Worm (Caenorhabditis elegans) whole organism, L4 larva: ENCODE results near the gene ced-9.

Source experiments
- D1046.2 ChIP-seq: fragments of 200-800 bp; sonication (Bioruptor generic); IDR thresholded peaks from 2 replicates; pipeline ENCODE4 v1.3.6; 2022; ENCODE audit warnings: missing genetic modification characterization, missing compliant biosample characterization
- F26F4.8 ChIP-seq: fragments of 200-800 bp; sonication (Bioruptor generic); conservative IDR thresholded peaks from 2 replicates; pipeline ENCODE4 v1.3.6; 2022; ENCODE audit warnings: missing genetic modification characterization, missing compliant biosample characterization
- F37D6.2 ChIP-seq: sonication (generic microtip); optimal IDR thresholded peaks from 2 replicates; lab custom pipeline; 2016; ENCODE audit warnings: mild to moderate bottlenecking, missing genetic modification characterization, missing compliant biosample characterization
- F49E8.2 ChIP-seq: sonication (generic microtip); optimal IDR thresholded peaks from 2 replicates; lab custom pipeline; 2016; ENCODE audit warnings: missing compliant biosample characterization, mild to moderate bottlenecking, missing genetic modification characterization, borderline replicate concordance
- Y48G9A.11 ChIP-seq: fragments of 200-800 bp; sonication (Bioruptor generic); IDR thresholded peaks from 2 replicates; pipeline ENCODE4 v1.3.6; 2022; ENCODE audit warnings: missing genetic modification reagents, missing genetic modification characterization, missing compliant biosample characterization
- aha-1 ChIP-seq: fragments of 150-350 bp; peaks from one replicate; lab custom pipeline; 2014; ENCODE audit warnings: missing biosample characterization, missing genetic modification characterization
- ceh-32 ChIP-seq: sonication (generic microtip); optimal IDR thresholded peaks from 2 replicates; lab custom pipeline; 2016; ENCODE audit warnings: mild to moderate bottlenecking, missing genetic modification characterization, missing compliant biosample characterization; ENCODE audit not compliant: poor library complexity
- ceh-82 ChIP-seq: sonication (generic microtip); optimal IDR thresholded peaks from 2 replicates; lab custom pipeline; 2017; ENCODE audit warnings: missing biosample characterization, missing genetic modification characterization
- ctbp-1 ChIP-seq: fragments of 200-800 bp; sonication (Bioruptor generic); IDR thresholded peaks from 2 replicates; pipeline ENCODE4 v1.3.6; 2022; ENCODE audit warnings: missing genetic modification reagents, missing genetic modification characterization, missing compliant biosample characterization
- daf-16 ChIP-seq, 3 experiments: sonication (generic microtip); optimal IDR thresholded peaks; 2 replicates each; lab custom pipeline; 2016 to 2017; ENCODE audit warnings: missing genetic modification characterization in 3 of 3, missing genetic modification reagents in 3 of 3, mild to moderate bottlenecking in 2 of 3, missing compliant biosample characterization in 2 of 3, missing biosample characterization in 1 of 3, moderate library complexity in 1 of 3
- dmd-6 ChIP-seq: fragments of 200-800 bp; sonication (Bioruptor generic); IDR thresholded peaks from 2 replicates; pipeline ENCODE4 v1.3.6; 2022; ENCODE audit warnings: missing genetic modification reagents, missing genetic modification characterization, missing compliant biosample characterization
- dve-1 ChIP-seq: sonication (generic microtip); optimal IDR thresholded peaks from 2 replicates; lab custom pipeline; 2017; ENCODE audit warnings: antibody characterized with exemption, mild to moderate bottlenecking, missing genetic modification characterization, missing compliant biosample characterization; ENCODE audit not compliant: insufficient read depth
- fos-1 ChIP-seq: fragments of 150-350 bp; optimal IDR thresholded peaks from 2 replicates; lab custom pipeline; 2014; ENCODE audit warnings: missing biosample characterization, missing genetic modification characterization
- hif-1 ChIP-seq, 2 experiments: sonication (generic microtip); optimal IDR thresholded peaks; 2 replicates each; lab custom pipeline; 2016 to 2017; ENCODE audit warnings: missing compliant biosample characterization in 2 of 2, missing genetic modification characterization in 2 of 2, missing genetic modification reagents in 2 of 2, missing genotype in 2 of 2, mild to moderate bottlenecking in 1 of 2
- hlh-11 ChIP-seq: fragments of 200-800 bp; sonication (Bioruptor generic); optimal IDR thresholded peaks from 2 replicates; lab custom pipeline; 2018; ENCODE audit warnings: mild to moderate bottlenecking, missing genetic modification characterization, missing compliant biosample characterization
- hlh-30 ChIP-seq: sonication (generic microtip); optimal IDR thresholded peaks from 2 replicates; lab custom pipeline; 2017; ENCODE audit warnings: antibody characterized with exemption, mild to moderate bottlenecking, missing genetic modification characterization, missing compliant biosample characterization; ENCODE audit not compliant: insufficient read depth
- hmg-1.1 ChIP-seq: fragments of 200-800 bp; sonication (Bioruptor generic); IDR thresholded peaks from 2 replicates; pipeline ENCODE4 v1.3.6; 2022; ENCODE audit warnings: missing genetic modification reagents, missing genetic modification characterization, missing compliant biosample characterization
- lim-7 ChIP-seq: fragments of 200-800 bp; sonication (Bioruptor generic); IDR thresholded peaks from 2 replicates; pipeline ENCODE4 v1.3.6; 2022; ENCODE audit warnings: missing genetic modification characterization, missing compliant biosample characterization
- lin-29 ChIP-seq: fragments of 200-800 bp; sonication (Bioruptor generic); IDR thresholded peaks from 2 replicates; pipeline ENCODE4 v1.3.6; 2022; ENCODE audit warnings: missing genetic modification reagents, missing genetic modification characterization, missing compliant biosample characterization
- lin-39 ChIP-seq: fragments of 150-350 bp; optimal IDR thresholded peaks from 2 replicates; lab custom pipeline; 2014; ENCODE audit warnings: missing biosample characterization, missing genetic modification reagents, missing genetic modification characterization
- lir-3 ChIP-seq: sonication (generic microtip); optimal IDR thresholded peaks from 2 replicates; lab custom pipeline; 2016; ENCODE audit warnings: mild to moderate bottlenecking, missing genetic modification characterization, missing compliant biosample characterization
- lsy-2 ChIP-seq, 2 experiments: fragments of 150-350 bp in 1 of 2; sonication (generic microtip) in 1 of 2; optimal IDR thresholded peaks; 2 replicates each; lab custom pipeline; 2014 to 2017; ENCODE audit warnings: missing biosample characterization in 2 of 2, missing genetic modification characterization in 2 of 2
- mep-1 ChIP-seq: fragments of 150-350 bp; sonication (generic microtip); optimal IDR thresholded peaks from 3 replicates; lab custom pipeline; 2014; ENCODE audit warnings: missing biosample characterization, missing genetic modification characterization
- mes-2 ChIP-seq: sonication (generic microtip); optimal IDR thresholded peaks from 2 replicates; lab custom pipeline; 2016; ENCODE audit warnings: missing genotype, mild to moderate bottlenecking, missing genetic modification characterization, missing compliant biosample characterization; ENCODE audit not compliant: poor library complexity, severe bottlenecking
- nhr-11 ChIP-seq: fragments of 150-350 bp; optimal IDR thresholded peaks from 2 replicates; lab custom pipeline; 2014; ENCODE audit warnings: missing biosample characterization, missing genetic modification characterization
- nhr-28 ChIP-seq: fragments of 150-350 bp; optimal IDR thresholded peaks from 2 replicates; lab custom pipeline; 2014; ENCODE audit warnings: missing biosample characterization, missing genetic modification characterization
- nhr-41 ChIP-seq: fragments of 200-800 bp; sonication (Bioruptor generic); IDR thresholded peaks from 2 replicates; pipeline ENCODE4 v1.3.6; 2022; ENCODE audit warnings: missing genetic modification reagents, missing genetic modification characterization, missing compliant biosample characterization
- nhr-6 ChIP-seq: fragments of 150-350 bp; optimal IDR thresholded peaks from 2 replicates; lab custom pipeline; 2014; ENCODE audit warnings: missing biosample characterization, missing genetic modification characterization
- nhr-77 ChIP-seq: fragments of 150-350 bp; optimal IDR thresholded peaks from 2 replicates; lab custom pipeline; 2014; ENCODE audit warnings: missing biosample characterization, missing genetic modification characterization
- pqm-1 ChIP-seq: sonication (generic microtip); optimal IDR thresholded peaks from 2 replicates; lab custom pipeline; 2017; ENCODE audit warnings: missing biosample characterization, missing genetic modification characterization
- tag-97 ChIP-seq: fragments of 200-800 bp; sonication (Bioruptor generic); IDR thresholded peaks from 2 replicates; pipeline ENCODE4 v1.3.6; 2022; ENCODE audit warnings: missing genetic modification characterization, missing compliant biosample characterization
- unc-130 ChIP-seq: sonication (generic microtip); optimal IDR thresholded peaks from 2 replicates; lab custom pipeline; 2016; ENCODE audit warnings: missing genetic modification reagents, missing genetic modification characterization, missing compliant biosample characterization
- unc-62 ChIP-seq, 3 experiments: fragments of 150-350 bp in 1 of 3; sonication (generic microtip); optimal IDR thresholded peaks in 2 of 3; peaks in 1 of 3; 1 replicate in 1 of 3; 2 replicates in 2 of 3; lab custom pipeline; 2014 to 2017; ENCODE audit warnings: missing biosample characterization in 3 of 3, missing genetic modification characterization in 3 of 3, missing genetic modification reagents in 3 of 3, missing genotype in 1 of 3
- vab-7 ChIP-seq: fragments of 200-800 bp; sonication (Bioruptor generic); IDR thresholded peaks from 2 replicates; pipeline ENCODE4 v1.3.6; 2022; ENCODE audit warnings: missing genetic modification reagents, missing genetic modification characterization, missing compliant biosample characterization
- zip-2 ChIP-seq: fragments of 150-350 bp; optimal IDR thresholded peaks from 2 replicates; lab custom pipeline; 2014; ENCODE audit warnings: missing biosample characterization, missing genetic modification characterization

ced-9 gene

ce11 chrIII:10376041-10376440, 41.1 kb downstream of the ced-9 start:
- TF ChIP-seq dve-1 (tag; lab: Kevin White, UChicago) = peak; percentile 46
- TF ChIP-seq fos-1 (tag; lab: Kevin White, UChicago) = no peak
- TF ChIP-seq nhr-41 (GFP tag; lab: Robert Waterston, UW) = no peak
- no peak for TF ChIP-seq ceh-82 (tag; lab: Kevin White, UChicago)
- TF ChIP-seq dmd-6 (GFP tag; lab: Robert Waterston, UW) = peak; percentile 20; the same call in 1 of the 2 replicates
- peak; percentile 82 for TF ChIP-seq pqm-1
- TF ChIP-seq nhr-11 (tag; lab: Kevin White, UChicago) = no peak
- no peak for TF ChIP-seq tag-97 (GFP tag; lab: Robert Waterston, UW)
- no peak for TF ChIP-seq lir-3 (tag; lab: Kevin White, UChicago)
- peak; percentile 44 for TF ChIP-seq nhr-28 (tag; lab: Kevin White, UChicago)
- no peak for TF ChIP-seq daf-16 (GFP tag; optimal IDR thresholded peaks at IDR 0.05; lab: Kevin White, UChicago)
- peak; percentile 54 for TF ChIP-seq daf-16 (tag; optimal IDR thresholded peaks at IDR 0.05; lab: Kevin White, UChicago)
- TF ChIP-seq hlh-11 (tag; lab: Kevin White, UChicago) = peak; percentile 45
- TF ChIP-seq F37D6.2 (tag; lab: Kevin White, UChicago) = no peak
- TF ChIP-seq D1046.2 (GFP tag; lab: Robert Waterston, UW) = no peak
- TF ChIP-seq F26F4.8 = no peak

ce11 chrIII:10378899-10379298, 43.9 kb downstream of the ced-9 start:
- TF ChIP-seq F49E8.2 (tag; lab: Kevin White, UChicago) (no peak), vab-7 (GFP tag; lab: Robert Waterston, UW) (no peak), hmg-1.1 (GFP tag; lab: Robert Waterston, UW) (no peak), hif-1 (tag; optimal IDR thresholded peaks at IDR 0.05; lab: Kevin White, UChicago) (peak in 1 of 2 experiments; percentile 25), dve-1 (tag; lab: Kevin White, UChicago) (peak; percentile 35), daf-16 (GFP tag; optimal IDR thresholded peaks at IDR 0.05; lab: Kevin White, UChicago) (no peak), daf-16 (tag; optimal IDR thresholded peaks at IDR 0.05; lab: Kevin White, UChicago) (peak; percentile 75), zip-2 (tag; lab: Kevin White, UChicago) (no peak), ctbp-1 (no peak), pqm-1 (peak; percentile 73), ceh-82 (tag; lab: Kevin White, UChicago) (no peak), unc-130 (GFP tag; lab: Kevin White, UChicago) (no peak), hlh-11 (tag; lab: Kevin White, UChicago) (peak; percentile 35), lin-39 (tag; lab: Kevin White, UChicago) (no peak), dmd-6 (GFP tag; lab: Robert Waterston, UW) (peak; percentile 49), nhr-28 (tag; lab: Kevin White, UChicago) (peak; percentile 69)

ce11 chrIII:10379632-10380031, 44.7 kb downstream of the ced-9 start:
- TF ChIP-seq dve-1 (tag; lab: Kevin White, UChicago) (no peak), aha-1 (tag; lab: Kevin White, UChicago) (peak; percentile 44), unc-62 (GFP tag; optimal IDR thresholded peaks at IDR 0.05 in 1 of 2; lab: Kevin White, UChicago) (peak in 1 of 2 experiments; percentile 15), unc-62 (tag; optimal IDR thresholded peaks at IDR 0.05; lab: Kevin White, UChicago) (no peak), daf-16 (GFP tag; optimal IDR thresholded peaks at IDR 0.05; lab: Kevin White, UChicago) (no peak), daf-16 (tag; optimal IDR thresholded peaks at IDR 0.05; lab: Kevin White, UChicago) (peak; percentile 12)
- TF ChIP-seq, all 104 proteins: peak for 3

- peak; percentile 37; the same call in 1 of the 2 replicates for TF ChIP-seq hmg-1.1 (GFP tag; lab: Robert Waterston, UW)
- peak; percentile 14 for TF ChIP-seq dve-1 (tag; lab: Kevin White, UChicago)
- TF ChIP-seq lin-29 (GFP tag; lab: Robert Waterston, UW) = no peak
- peak; percentile 30 for TF ChIP-seq mep-1 (tag; lab: Kevin White, UChicago)
- peak; percentile 17 for TF ChIP-seq nhr-6 (tag; lab: Kevin White, UChicago)
- no peak for TF ChIP-seq lim-7
- TF ChIP-seq ceh-32 = no peak
- TF ChIP-seq mes-2 (tag; lab: Kevin White, UChicago) = peak; percentile 17
- peak in 1 of 2 experiments; percentile 66 for TF ChIP-seq hif-1 (tag; optimal IDR thresholded peaks at IDR 0.05; lab: Kevin White, UChicago)
- TF ChIP-seq hlh-30 (tag; lab: Kevin White, UChicago) = peak; percentile 8
- TF ChIP-seq hlh-11 (tag; lab: Kevin White, UChicago) = no peak
- no peak for TF ChIP-seq daf-16 (GFP tag; optimal IDR thresholded peaks at IDR 0.05; lab: Kevin White, UChicago)
- TF ChIP-seq daf-16 (tag; optimal IDR thresholded peaks at IDR 0.05; lab: Kevin White, UChicago) = no peak
- peak in 1 of 2 experiments; percentile 53 for TF ChIP-seq lsy-2 (tag; optimal IDR thresholded peaks at IDR 0.05; lab: Kevin White, UChicago)
- peak; percentile 69 for TF ChIP-seq nhr-28 (tag; lab: Kevin White, UChicago)
- TF ChIP-seq Y48G9A.11 (GFP tag; lab: Robert Waterston, UW) = no peak
- TF ChIP-seq tag-97 (GFP tag; lab: Robert Waterston, UW) = no peak
- TF ChIP-seq nhr-77 (tag; lab: Kevin White, UChicago) = no peak
- TF ChIP-seq unc-130 (GFP tag; lab: Kevin White, UChicago) = no peak
These were observed 45.7 kb downstream of the ced-9 start for ce11 chrIII:10380640-10381039.
